Worm (Caenorhabditis elegans) whole organism, early embryonic: Measurements from ENCODE around the gene math-34.
"Not testable (repeated sequence)": the region's sequence is repeated elsewhere in the genome, so short reads cannot be mapped to it uniquely, and the experiment has no call there.

ENCODE experiments used
- F13C5.2 ChIP-seq: sonication (generic microtip); optimal IDR thresholded peaks from 2 replicates; lab custom pipeline; 2017; ENCODE audit warnings: mild to moderate bottlenecking, missing genetic modification characterization, inconsistent platforms, missing compliant biosample characterization
- aly-1 ChIP-seq: sonication (generic microtip); optimal IDR thresholded peaks from 2 replicates; lab custom pipeline; 2016; ENCODE audit warnings: missing genetic modification characterization, missing compliant biosample characterization
- ama-1 ChIP-seq: fragments of 150-350 bp; optimal IDR thresholded peaks from 2 replicates; lab custom pipeline; 2014
- ceh-13 ChIP-seq: fragments of 200-800 bp; sonication (Bioruptor generic); optimal IDR thresholded peaks from 2 replicates; lab custom pipeline; 2018; ENCODE audit warnings: mild to moderate bottlenecking, missing genetic modification characterization, missing compliant biosample characterization
- ceh-36 ChIP-seq: sonication (generic microtip); optimal IDR thresholded peaks from 2 replicates; lab custom pipeline; 2016; ENCODE audit warnings: missing genetic modification characterization, inconsistent platforms, missing compliant biosample characterization
- ets-7 ChIP-seq: sonication (generic microtip); optimal IDR thresholded peaks from 2 replicates; lab custom pipeline; 2016; ENCODE audit warnings: missing genotype, missing genetic modification characterization, missing compliant biosample characterization
- flt-1 ChIP-seq: fragments of 200-800 bp; sonication (Bioruptor generic); IDR thresholded peaks from 2 replicates; pipeline ENCODE4 v1.3.6; 2022; ENCODE audit warnings: missing genetic modification characterization, missing compliant biosample characterization
- hmbx-1 ChIP-seq: sonication (generic microtip); optimal IDR thresholded peaks from 2 replicates; lab custom pipeline; 2016; ENCODE audit warnings: mild to moderate bottlenecking, missing genetic modification characterization, missing compliant biosample characterization
- hmg-4 ChIP-seq: fragments of 200-800 bp; sonication (Bioruptor generic); optimal IDR thresholded peaks from 2 replicates; lab custom pipeline; 2018; ENCODE audit warnings: mild to moderate bottlenecking, missing genetic modification characterization, missing compliant biosample characterization
- sea-1 ChIP-seq: fragments of 200-800 bp; sonication (Bioruptor generic); conservative IDR thresholded peaks from 2 replicates; pipeline ENCODE4 v1.3.6; 2022; ENCODE audit warnings: missing genetic modification characterization, missing compliant biosample characterization
- tra-4 ChIP-seq: sonication (generic microtip); optimal IDR thresholded peaks from 2 replicates; lab custom pipeline; 2017; ENCODE audit warnings: missing genetic modification characterization, missing compliant biosample characterization

ce11 chrII:1060702-1061101, 31.9 kb downstream of the math-34 start, which contains the start of gene btb-10:
- TF ChIP-seq hmbx-1 (tag; lab: Kevin White, UChicago); ama-1; aly-1 (tag; lab: Kevin White, UChicago); hmg-4 (GFP tag; lab: Kevin White, UChicago); F13C5.2 (tag; lab: Kevin White, UChicago); tra-4 (tag; lab: Kevin White, UChicago); ceh-36 (tag; lab: Kevin White, UChicago); flt-1 (GFP tag; lab: Robert Waterston, UW); ceh-13 (GFP tag; lab: Kevin White, UChicago); ets-7 (tag; lab: Kevin White, UChicago); sea-1: not testable (repeated sequence)
